Worm (Caenorhabditis elegans) whole organism, L3 larva: Measurements from ENCODE around the gene vab-1.

Source experiments
- ZK546.5 ChIP-seq: sonication (generic microtip); optimal IDR thresholded peaks from 2 replicates; lab custom pipeline; 2017; ENCODE audit warnings: missing biosample characterization, missing genetic modification characterization
- aly-2 ChIP-seq: fragments of 150-350 bp; optimal IDR thresholded peaks from 2 replicates; lab custom pipeline; 2014; ENCODE audit warnings: missing biosample characterization, missing genetic modification characterization
- ama-1 ChIP-seq: fragments of 150-350 bp; optimal IDR thresholded peaks from 2 replicates; lab custom pipeline; 2018
- ceh-16 ChIP-seq: sonication (generic microtip); optimal IDR thresholded peaks from 2 replicates; lab custom pipeline; 2017; ENCODE audit warnings: missing biosample characterization, missing genetic modification characterization
- ceh-28 ChIP-seq: fragments of 150-350 bp; optimal IDR thresholded peaks from 2 replicates; lab custom pipeline; 2014; ENCODE audit warnings: missing biosample characterization, missing genetic modification reagents, missing genetic modification characterization
- ceh-82 ChIP-seq: fragments of 150-350 bp; optimal IDR thresholded peaks from 2 replicates; lab custom pipeline; 2014; ENCODE audit warnings: missing biosample characterization, missing genetic modification characterization
- egl-27 ChIP-seq: sonication (generic microtip); optimal IDR thresholded peaks from 4 replicates; lab custom pipeline; 2017; ENCODE audit warnings: missing biosample characterization, missing genetic modification reagents, missing genetic modification characterization
- egl-5 ChIP-seq: fragments of 150-350 bp; optimal IDR thresholded peaks from 2 replicates; lab custom pipeline; 2017; ENCODE audit warnings: missing biosample characterization, missing genetic modification reagents, missing genetic modification characterization, inconsistent platforms
- elt-1 ChIP-seq: fragments of 150-350 bp; optimal IDR thresholded peaks from 2 replicates; lab custom pipeline; 2014; ENCODE audit warnings: missing biosample characterization, missing genetic modification characterization
- elt-2 ChIP-seq: sonication (generic microtip); optimal IDR thresholded peaks from 2 replicates; lab custom pipeline; 2016; ENCODE audit warnings: missing genetic modification reagents, mild to moderate bottlenecking, missing genetic modification characterization, missing compliant biosample characterization
- elt-3 ChIP-seq, 3 experiments: fragments of 150-350 bp in 1 of 3; sonication (generic microtip) in 2 of 3; optimal IDR thresholded peaks; 2 replicates in 2 of 3; 4 replicates in 1 of 3; lab custom pipeline; 2014 to 2017; ENCODE audit warnings: missing biosample characterization in 3 of 3, missing genetic modification characterization in 3 of 3
- fkh-10 ChIP-seq: sonication (generic microtip); optimal IDR thresholded peaks from 2 replicates; lab custom pipeline; 2017; ENCODE audit warnings: missing biosample characterization, missing genetic modification reagents, missing genetic modification characterization
- fkh-2 ChIP-seq: fragments of 150-350 bp; optimal IDR thresholded peaks from 2 replicates; lab custom pipeline; 2014; ENCODE audit warnings: missing biosample characterization, missing genetic modification reagents, missing genetic modification characterization
- fos-1 ChIP-seq: fragments of 150-350 bp; optimal IDR thresholded peaks from 2 replicates; lab custom pipeline; 2014; ENCODE audit warnings: missing biosample characterization, missing genetic modification characterization
- hmg-11 ChIP-seq: sonication (generic microtip); optimal IDR thresholded peaks from 2 replicates; lab custom pipeline; 2016; ENCODE audit warnings: missing genetic modification characterization, missing compliant biosample characterization
- lin-39 ChIP-seq: fragments of 150-350 bp; optimal IDR thresholded peaks from 2 replicates; lab custom pipeline; 2018; ENCODE audit warnings: missing biosample characterization, missing genetic modification reagents, missing genetic modification characterization
- lsy-12 ChIP-seq: sonication (generic microtip); optimal IDR thresholded peaks from 2 replicates; lab custom pipeline; 2016; ENCODE audit warnings: mild to moderate bottlenecking, missing genetic modification characterization, missing compliant biosample characterization
- mdl-1 ChIP-seq: fragments of 150-350 bp; optimal IDR thresholded peaks from 2 replicates; lab custom pipeline; 2014; ENCODE audit warnings: missing biosample characterization, missing genetic modification characterization
- mml-1 ChIP-seq: fragments of 150-350 bp; sonication (generic microtip); optimal IDR thresholded peaks from 3 replicates; lab custom pipeline; 2014; ENCODE audit warnings: missing biosample characterization, missing genetic modification characterization
- nfya-1 ChIP-seq: sonication (generic microtip); optimal IDR thresholded peaks from 2 replicates; lab custom pipeline; 2017; ENCODE audit warnings: missing genetic modification characterization, mild to moderate bottlenecking, missing compliant biosample characterization, antibody characterized with exemption, moderate library complexity; ENCODE audit not compliant: insufficient read depth
- nhr-11 ChIP-seq: fragments of 150-350 bp; optimal IDR thresholded peaks from 2 replicates; lab custom pipeline; 2014; ENCODE audit warnings: missing biosample characterization, missing genetic modification characterization
- nhr-12 ChIP-seq: fragments of 150-350 bp; optimal IDR thresholded peaks from 2 replicates; lab custom pipeline; 2014; ENCODE audit warnings: missing biosample characterization, missing genetic modification characterization
- nhr-23 ChIP-seq: fragments of 150-350 bp; optimal IDR thresholded peaks from 2 replicates; lab custom pipeline; 2014; ENCODE audit warnings: missing biosample characterization, missing genetic modification reagents, missing genetic modification characterization
- nhr-237 ChIP-seq: fragments of 150-350 bp; optimal IDR thresholded peaks from 2 replicates; lab custom pipeline; 2014; ENCODE audit warnings: missing biosample characterization, missing genetic modification characterization
- nhr-25 ChIP-seq: sonication (generic microtip); optimal IDR thresholded peaks from 2 replicates; lab custom pipeline; 2017; ENCODE audit warnings: missing biosample characterization, missing genetic modification characterization
- nhr-28 ChIP-seq: fragments of 150-350 bp; optimal IDR thresholded peaks from 2 replicates; lab custom pipeline; 2014; ENCODE audit warnings: missing biosample characterization, missing genetic modification characterization
- nhr-67 ChIP-seq: fragments of 150-350 bp; optimal IDR thresholded peaks from 2 replicates; lab custom pipeline; 2014; ENCODE audit warnings: missing biosample characterization, missing genetic modification characterization
- pha-4 ChIP-seq: fragments of 150-350 bp; optimal IDR thresholded peaks from 2 replicates; lab custom pipeline; 2014; ENCODE audit warnings: missing biosample characterization, missing genetic modification reagents, missing genetic modification characterization
- pqm-1 ChIP-seq: fragments of 150-350 bp; optimal IDR thresholded peaks from 2 replicates; lab custom pipeline; 2017; ENCODE audit warnings: missing biosample characterization, missing genetic modification characterization, inconsistent platforms
- snpc-4 ChIP-seq: fragments of 150-350 bp; optimal IDR thresholded peaks from 2 replicates; lab custom pipeline; 2014; ENCODE audit warnings: missing biosample characterization, missing genetic modification characterization
- tbx-2 ChIP-seq: sonication (generic microtip); optimal IDR thresholded peaks from 2 replicates; lab custom pipeline; 2016; ENCODE audit warnings: mild to moderate bottlenecking, missing genetic modification characterization, missing compliant biosample characterization
- unc-39 ChIP-seq: sonication (generic microtip); optimal IDR thresholded peaks from 4 replicates; lab custom pipeline; 2017; ENCODE audit warnings: missing biosample characterization, missing genetic modification characterization
- zag-1 ChIP-seq: fragments of 150-350 bp; optimal IDR thresholded peaks from 2 replicates; lab custom pipeline; 2014; ENCODE audit warnings: missing biosample characterization, missing genetic modification characterization
- ztf-11 ChIP-seq: fragments of 150-350 bp; optimal IDR thresholded peaks from 2 replicates; lab custom pipeline; 2014; ENCODE audit warnings: missing biosample characterization, missing genetic modification characterization
- ztf-4 ChIP-seq: fragments of 150-350 bp; optimal IDR thresholded peaks from 2 replicates; lab custom pipeline; 2014; ENCODE audit warnings: missing biosample characterization, missing genetic modification characterization

vab-1 gene

ce11 chrII:4560068-4560467 lies 11.7 kb upstream of the vab-1 start, which contains the start of gene M03A1.8 (continued):
- no peak for TF ChIP-seq nhr-67
- TF ChIP-seq fos-1 (tag; lab: Kevin White, UChicago) = no peak
- no peak for TF ChIP-seq egl-5
- no peak for TF ChIP-seq fkh-10 (GFP tag; lab: Kevin White, UChicago)
- no peak for TF ChIP-seq aly-2
- no peak for TF ChIP-seq mml-1
- no peak for TF ChIP-seq egl-27 (tag; lab: Kevin White, UChicago)
- no peak for TF ChIP-seq elt-3 (tag; optimal IDR thresholded peaks at IDR 0.05; lab: Kevin White, UChicago)
- TF ChIP-seq pqm-1 (tag; lab: Kevin White, UChicago) = no peak
- no peak for TF ChIP-seq tbx-2
- no peak for TF ChIP-seq nhr-237 (tag; lab: Kevin White, UChicago)
- TF ChIP-seq, all 47 proteins: peak for 4

- TF ChIP-seq pha-4 (tag; lab: Kevin White, UChicago) = no peak
- no peak for TF ChIP-seq ceh-16
- TF ChIP-seq nhr-23 = peak; percentile 98
- no peak for TF ChIP-seq snpc-4 (tag; lab: Kevin White, UChicago)
- TF ChIP-seq elt-3 (tag; optimal IDR thresholded peaks at IDR 0.05; lab: Kevin White, UChicago) = peak in 2 of 3 experiments; percentile 56 to 75
- no peak for TF ChIP-seq fkh-2 (tag; lab: Kevin White, UChicago)
- peak; percentile 21 for TF ChIP-seq lsy-12 (tag; lab: Kevin White, UChicago)
- no peak for TF ChIP-seq egl-5
- no peak for TF ChIP-seq aly-2
These were observed 9.2 kb upstream of the vab-1 start, which contains the start of gene dao-2 for ce11 chrII:4562503-4563000. Gene dao-2 (plus strand): TSS chrII:4562950.

ce11 chrII:4565205-4565604 lies 6.6 kb upstream of the vab-1 start:
- TF ChIP-seq elt-2 (tag; lab: Kevin White, UChicago) (peak; percentile 58), nhr-23 (no peak), zag-1 (no peak), nhr-11 (no peak), nhr-28 (tag; lab: Kevin White, UChicago) (no peak), lsy-12 (tag; lab: Kevin White, UChicago) (peak; percentile 24), nhr-237 (tag; lab: Kevin White, UChicago) (no peak), ZK546.5 (no peak), nhr-12 (no peak), egl-27 (tag; lab: Kevin White, UChicago) (no peak), elt-1 (tag; lab: Kevin White, UChicago) (no peak), mml-1 (no peak), egl-5 (no peak), ceh-16 (no peak), ztf-4 (tag; lab: Kevin White, UChicago) (no peak)

- TF ChIP-seq nhr-28 (tag; lab: Kevin White, UChicago) (no peak), fos-1 (tag; lab: Kevin White, UChicago) (no peak), fkh-2 (tag; lab: Kevin White, UChicago) (no peak), egl-5 (no peak), mdl-1 (tag; lab: Kevin White, UChicago) (no peak), unc-39 (no peak), mml-1 (no peak), ceh-28 (no peak), pqm-1 (tag; lab: Kevin White, UChicago) (no peak), ceh-82 (tag; lab: Kevin White, UChicago) (no peak)
- TF ChIP-seq, all 47 proteins: peak for 0
These were observed 5.6 kb upstream of the vab-1 start for ce11 chrII:4566237-4566636.

- TF ChIP-seq nhr-25 (no peak), egl-5 (no peak), pha-4 (tag; lab: Kevin White, UChicago) (no peak), ceh-82 (tag; lab: Kevin White, UChicago) (no peak), hmg-11 (peak; percentile 60), unc-39 (no peak), ztf-11 (no peak), lin-39 (peak; percentile 18), fkh-10 (GFP tag; lab: Kevin White, UChicago) (no peak), aly-2 (no peak), nfya-1 (tag; lab: Kevin White, UChicago) (peak; percentile 8), ama-1 (lab: Kevin White, UChicago) (no peak), fos-1 (tag; lab: Kevin White, UChicago) (no peak)
These were observed 688 bp upstream of the vab-1 start for ce11 chrII:4571112-4571511.
